Fruit fly (Drosophila melanogaster) whole organism, embryonic: ENCODE data around the gene janB.

Experiments
- Adf1 ChIP-seq: fragments of 200-800 bp; sonication (Bioruptor generic); IDR thresholded peaks from 2 replicates; pipeline ENCODE4 v1.3.6; 2022; ENCODE audit warnings: missing biosample characterization, missing genetic modification characterization
- Atf6 ChIP-seq: fragments of 200-800 bp; sonication (Bioruptor generic); IDR thresholded peaks from 2 replicates; pipeline ENCODE4 v1.3.6; 2022; ENCODE audit warnings: missing biosample characterization, missing genetic modification characterization
- CG10147 ChIP-seq: fragments of 200-800 bp; sonication (Bioruptor generic); optimal IDR thresholded peaks from 2 replicates; lab custom pipeline; 2019; ENCODE audit warnings: missing biosample characterization, mild to moderate bottlenecking, missing genetic modification characterization, moderate library complexity
- CG10366 ChIP-seq: fragments of 200-800 bp; sonication (Bioruptor generic); IDR thresholded peaks from 2 replicates; pipeline ENCODE4 v1.3.6; 2022; ENCODE audit warnings: missing biosample characterization, missing genetic modification characterization
- CG10979 ChIP-seq: fragments of 200-800 bp; sonication (Bioruptor generic); optimal IDR thresholded peaks from 2 replicates; lab custom pipeline; 2018; ENCODE audit warnings: missing biosample characterization, mild to moderate bottlenecking, missing genetic modification characterization, moderate library complexity
- CG11695 ChIP-seq: fragments of 200-800 bp; sonication (Bioruptor generic); IDR thresholded peaks from 3 replicates; pipeline ENCODE4 v1.3.6; 2022; ENCODE audit warnings: missing biosample characterization, missing genetic modification characterization
- CG12219 ChIP-seq: fragments of 200-800 bp; sonication (Bioruptor generic); optimal IDR thresholded peaks from 3 replicates; lab custom pipeline; 2018; ENCODE audit warnings: missing biosample characterization, mild to moderate bottlenecking, missing genetic modification characterization
- CG1233 ChIP-seq: fragments of 200-800 bp; sonication (Bioruptor generic); optimal IDR thresholded peaks from 4 replicates; lab custom pipeline; 2018; ENCODE audit warnings: missing biosample characterization, mild to moderate bottlenecking, missing genetic modification characterization
- CG14667 ChIP-seq: fragments of 200-800 bp; sonication (Bioruptor generic); IDR thresholded peaks from 2 replicates; pipeline ENCODE4 v1.3.6; 2022; ENCODE audit warnings: missing biosample characterization, missing genetic modification characterization
- CG14710 ChIP-seq: fragments of 200-800 bp; sonication (Bioruptor generic); optimal IDR thresholded peaks from 3 replicates; lab custom pipeline; 2019; ENCODE audit warnings: missing biosample characterization, mild to moderate bottlenecking, missing genetic modification characterization, moderate library complexity
- CG14860 ChIP-seq: fragments of 200-800 bp; sonication (Bioruptor generic); IDR thresholded peaks from 3 replicates; pipeline ENCODE4 v1.3.6; 2022; ENCODE audit warnings: missing biosample characterization, missing genetic modification characterization; ENCODE audit not compliant: partially characterized antibody
- CG15011 ChIP-seq: fragments of 200-800 bp; sonication (Bioruptor generic); optimal IDR thresholded peaks from 3 replicates; lab custom pipeline; 2018; ENCODE audit warnings: missing biosample characterization, mild to moderate bottlenecking, missing genetic modification characterization
- CG15479 ChIP-seq: fragments of 200-800 bp; sonication (Bioruptor generic); optimal IDR thresholded peaks from 3 replicates; lab custom pipeline; 2019; ENCODE audit warnings: missing biosample characterization, mild to moderate bottlenecking, missing genetic modification characterization, moderate library complexity
- CG34224 ChIP-seq: fragments of 200-800 bp; sonication (Bioruptor generic); IDR thresholded peaks from 3 replicates; pipeline ENCODE4 v1.3.6; 2022; ENCODE audit warnings: missing biosample characterization, missing genetic modification characterization; ENCODE audit not compliant: partially characterized antibody
- CG5180 ChIP-seq: fragments of 200-800 bp; sonication (Bioruptor generic); optimal IDR thresholded peaks from 3 replicates; lab custom pipeline; 2017; ENCODE audit warnings: missing biosample characterization, missing genetic modification characterization, mild to moderate bottlenecking, moderate library complexity, missing genetic modification reagents
- CG6683 ChIP-seq: fragments of 200-800 bp; sonication (Bioruptor generic); optimal IDR thresholded peaks from 2 replicates; lab custom pipeline; 2017; ENCODE audit warnings: missing biosample characterization, mild to moderate bottlenecking, missing genetic modification characterization, missing genetic modification reagents
- CG6854 ChIP-seq: fragments of 200-800 bp; sonication (Bioruptor generic); optimal IDR thresholded peaks from 3 replicates; lab custom pipeline; 2017; ENCODE audit warnings: missing biosample characterization, mild to moderate bottlenecking, missing genetic modification characterization
- CG9876 ChIP-seq: fragments of 200-800 bp; sonication (Bioruptor generic); optimal IDR thresholded peaks from 2 replicates; lab custom pipeline; 2016; ENCODE audit warnings: missing biosample characterization, missing genetic modification characterization
- CG9932 ChIP-seq: fragments of 200-800 bp; sonication (Bioruptor generic); IDR thresholded peaks from 2 replicates; pipeline ENCODE4 v1.3.6; 2022; ENCODE audit warnings: missing biosample characterization, missing genetic modification characterization
- CHES-1-like ChIP-seq: fragments of 200-800 bp; sonication (Bioruptor generic); optimal IDR thresholded peaks from 2 replicates; lab custom pipeline; 2016; ENCODE audit warnings: missing biosample characterization, missing genetic modification characterization
- CkIIα-i1 ChIP-seq: fragments of 200-800 bp; sonication (Bioruptor generic); IDR thresholded peaks from 2 replicates; pipeline ENCODE4 v1.3.6; 2022; ENCODE audit warnings: missing biosample characterization, missing genetic modification characterization
- Dp ChIP-seq: fragments of 200-800 bp; sonication (Bioruptor generic); optimal IDR thresholded peaks from 2 replicates; lab custom pipeline; 2018; ENCODE audit warnings: missing biosample characterization, mild to moderate bottlenecking, missing genetic modification characterization, moderate library complexity
- MTF-1 ChIP-seq: fragments of 200-800 bp; sonication (Bioruptor generic); optimal IDR thresholded peaks from 2 replicates; lab custom pipeline; 2018; ENCODE audit warnings: missing biosample characterization, mild to moderate bottlenecking, missing genetic modification characterization, borderline replicate concordance
- PHDP ChIP-seq: fragments of 200-800 bp; sonication (Bioruptor generic); optimal IDR thresholded peaks from 3 replicates; lab custom pipeline; 2018; ENCODE audit warnings: missing biosample characterization, mild to moderate bottlenecking, missing genetic modification characterization, moderate library complexity
- Sry-δ ChIP-seq: fragments of 200-800 bp; sonication (Bioruptor generic); optimal IDR thresholded peaks from 2 replicates; lab custom pipeline; 2016; ENCODE audit warnings: missing biosample characterization, missing genetic modification characterization
- ac ChIP-seq: fragments of 200-800 bp; sonication (Bioruptor generic); optimal IDR thresholded peaks from 3 replicates; lab custom pipeline; 2017; ENCODE audit warnings: missing biosample characterization, mild to moderate bottlenecking, missing genetic modification characterization
- al ChIP-seq: fragments of 200-800 bp; sonication (Bioruptor generic); IDR thresholded peaks from 2 replicates; pipeline ENCODE4 v1.3.6; 2022; ENCODE audit warnings: missing biosample characterization, missing genetic modification characterization
- ase ChIP-seq: fragments of 200-800 bp; sonication (Bioruptor generic); IDR thresholded peaks from 3 replicates; pipeline ENCODE4 v1.3.6; 2022; ENCODE audit warnings: missing biosample characterization, missing genetic modification characterization
- ash1 ChIP-seq: fragments of 200-800 bp; sonication (Bioruptor generic); optimal IDR thresholded peaks from 2 replicates; lab custom pipeline; 2018; ENCODE audit warnings: missing biosample characterization, mild to moderate bottlenecking, missing genetic modification characterization
- bbx ChIP-seq: fragments of 200-800 bp; sonication (Bioruptor generic); IDR thresholded peaks from 2 replicates; pipeline ENCODE4 v1.3.6; 2022; ENCODE audit warnings: missing biosample characterization, missing genetic modification characterization; ENCODE audit not compliant: partially characterized antibody
- cad ChIP-seq: fragments of >200 bp; optimal IDR thresholded peaks from 2 replicates; lab custom pipeline; 2017; ENCODE audit warnings: missing biosample characterization, missing genetic modification characterization
- caup ChIP-seq: fragments of 200-800 bp; sonication (Bioruptor generic); optimal IDR thresholded peaks from 3 replicates; lab custom pipeline; 2017; ENCODE audit warnings: missing biosample characterization, mild to moderate bottlenecking, missing genetic modification characterization, moderate library complexity; ENCODE audit not compliant: severe bottlenecking
- cwo ChIP-seq: fragments of 200-800 bp; sonication (Bioruptor generic); optimal IDR thresholded peaks from 3 replicates; lab custom pipeline; 2017; ENCODE audit warnings: missing biosample characterization, missing genetic modification characterization, mild to moderate bottlenecking, moderate library complexity, missing genetic modification reagents
- dan ChIP-seq: fragments of 200-800 bp; sonication (Bioruptor generic); IDR thresholded peaks from 2 replicates; pipeline ENCODE4 v1.3.6; 2022; ENCODE audit warnings: missing biosample characterization, missing genetic modification characterization
- dimm ChIP-seq: fragments of 200-800 bp; sonication (Bioruptor generic); IDR thresholded peaks from 2 replicates; pipeline ENCODE4 v1.3.6; 2022; ENCODE audit warnings: missing biosample characterization, missing genetic modification characterization
- disco-r ChIP-seq: fragments of 200-800 bp; sonication (Bioruptor generic); optimal IDR thresholded peaks from 2 replicates; lab custom pipeline; 2016; ENCODE audit warnings: missing biosample characterization, missing genetic modification characterization
- esg ChIP-seq: fragments of 200-800 bp; sonication (Bioruptor generic); conservative IDR thresholded peaks from 2 replicates; pipeline ENCODE4 v1.3.6; 2022; ENCODE audit warnings: missing biosample characterization, missing genetic modification characterization
- gem ChIP-seq: fragments of 200-800 bp; sonication (Bioruptor generic); optimal IDR thresholded peaks from 2 replicates; lab custom pipeline; 2019; ENCODE audit warnings: missing biosample characterization, mild to moderate bottlenecking, missing genetic modification characterization, moderate library complexity
- luna ChIP-seq: fragments of 200-800 bp; sonication (Bioruptor generic); optimal IDR thresholded peaks from 2 replicates; lab custom pipeline; 2016; ENCODE audit warnings: missing biosample characterization, missing genetic modification characterization
- odd ChIP-seq: fragments of 200-800 bp; sonication (Bioruptor generic); optimal IDR thresholded peaks from 2 replicates; lab custom pipeline; 2017; ENCODE audit warnings: missing biosample characterization, mild to moderate bottlenecking, missing genetic modification characterization
- pfk ChIP-seq: fragments of 200-800 bp; sonication (Bioruptor generic); optimal IDR thresholded peaks from 2 replicates; lab custom pipeline; 2018; ENCODE audit warnings: missing biosample characterization, mild to moderate bottlenecking, missing genetic modification characterization, moderate library complexity
- phol ChIP-seq: fragments of 200-800 bp; sonication (Bioruptor generic); optimal IDR thresholded peaks from 3 replicates; lab custom pipeline; 2018; ENCODE audit warnings: missing biosample characterization, mild to moderate bottlenecking, missing genetic modification characterization, moderate library complexity
- prd ChIP-seq, 3 experiments: fragments of >200 bp in 2 of 3; fragments of 200-800 bp in 1 of 3; sonication (Bioruptor generic) in 1 of 3; optimal IDR thresholded peaks in 2 of 3; IDR thresholded peaks in 1 of 3; 2 replicates in 2 of 3; 3 replicates in 1 of 3; pipeline versions ENCODE4 v1.3.6 to Lab custom; 2017 to 2022; ENCODE audit warnings: missing biosample characterization in 1 of 3, missing genetic modification characterization in 1 of 3
- ranshi ChIP-seq: fragments of 200-800 bp; sonication (Bioruptor generic); IDR thresholded peaks from 2 replicates; pipeline ENCODE4 v1.3.6; 2022; ENCODE audit warnings: missing biosample characterization, missing genetic modification characterization
- salm ChIP-seq: fragments of 200-800 bp; sonication (Bioruptor generic); optimal IDR thresholded peaks from 2 replicates; lab custom pipeline; 2018; ENCODE audit warnings: missing biosample characterization, mild to moderate bottlenecking, missing genetic modification characterization
- sens ChIP-seq: fragments of 200-800 bp; sonication (Bioruptor generic); peaks from one replicate; lab custom pipeline; 2016; ENCODE audit warnings: missing biosample characterization, missing genetic modification characterization
- shn ChIP-seq: fragments of 200-800 bp; sonication (Bioruptor generic); optimal IDR thresholded peaks from 3 replicates; lab custom pipeline; 2016; ENCODE audit warnings: missing biosample characterization, missing genetic modification characterization
- tap ChIP-seq: fragments of 200-800 bp; optimal IDR thresholded peaks from 3 replicates; lab custom pipeline; 2019; ENCODE audit warnings: missing biosample characterization, mild to moderate bottlenecking, missing genetic modification characterization, moderate library complexity
- trh ChIP-seq: fragments of 200-800 bp; sonication (Bioruptor generic); optimal IDR thresholded peaks from 2 replicates; lab custom pipeline; 2016; ENCODE audit warnings: missing biosample characterization, missing genetic modification characterization
- wek ChIP-seq: fragments of 200-800 bp; sonication (Bioruptor generic); optimal IDR thresholded peaks from 3 replicates; lab custom pipeline; 2018; ENCODE audit warnings: missing biosample characterization, mild to moderate bottlenecking, missing genetic modification characterization, moderate library complexity

janB gene

DNA sequence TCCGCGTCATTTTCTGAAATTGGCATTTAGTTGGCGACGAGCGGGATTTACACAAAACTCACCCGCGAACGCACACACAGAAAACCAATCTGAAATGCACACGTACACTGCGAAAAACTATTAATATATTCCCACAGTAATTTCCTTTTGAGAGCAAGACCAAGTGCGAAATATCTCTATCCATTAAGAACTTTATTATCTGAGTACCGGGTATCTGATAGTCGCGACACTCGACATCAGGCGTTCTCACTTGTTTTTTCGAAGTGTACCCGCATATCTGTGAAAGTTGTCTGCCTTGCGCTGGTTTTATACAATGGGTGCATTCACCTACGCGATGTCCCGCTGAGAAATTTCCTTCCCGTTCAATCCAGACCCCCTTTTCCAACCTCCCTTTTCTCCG is 37.6 kb upstream of the janB start (continued):
- TF ChIP-seq CG10147 (GFP tag; lab: Kevin White, UChicago), result no peak
- TF ChIP-seq CG34224 (GFP tag; lab: Robert Waterston, UW), result no peak
- TF ChIP-seq Atf6 (GFP tag; lab: Robert Waterston, UW), result 0 out of 2 replicates have a peak, but pooled peaks have one; percentile 11
- no peak for TF ChIP-seq cwo
- TF ChIP-seq CG12219 (GFP tag; lab: Kevin White, UChicago), result no peak
- peak; percentile 26; the same call in 1 of the 2 replicates for TF ChIP-seq CG10366 (GFP tag; lab: Robert Waterston, UW)
- TF ChIP-seq caup (GFP tag; lab: Kevin White, UChicago), result no peak
- no peak for TF ChIP-seq pfk (GFP tag; lab: Kevin White, UChicago)
- no peak for TF ChIP-seq wek (GFP tag; lab: Kevin White, UChicago)
- TF ChIP-seq disco-r (GFP tag; lab: Kevin White, UChicago), result no peak
- no peak for TF ChIP-seq Sry-δ (GFP tag; lab: Kevin White, UChicago)
- TF ChIP-seq ac, result no peak
- peak; percentile 5 for TF ChIP-seq CG14710 (tag; lab: Kevin White, UChicago)
- no peak for TF ChIP-seq MTF-1 (GFP tag; lab: Kevin White, UChicago)
- TF ChIP-seq CG15479 (GFP tag; lab: Kevin White, UChicago), result no peak
- TF ChIP-seq CG5180, result no peak
- TF ChIP-seq CG9932 (GFP tag; lab: Robert Waterston, UW), result no peak
- TF ChIP-seq al (GFP tag; lab: Robert Waterston, UW), result no peak
- TF ChIP-seq gem (tag; lab: Kevin White, UChicago), result peak; percentile 49
- no peak for TF ChIP-seq ash1 (GFP tag; lab: Kevin White, UChicago)
- TF ChIP-seq CG11695 (GFP tag; lab: Robert Waterston, UW), result no peak
- TF ChIP-seq odd, result no peak
- TF ChIP-seq bbx (GFP tag; lab: Robert Waterston, UW), result no peak
- TF ChIP-seq ase (GFP tag; lab: Robert Waterston, UW), result 0 out of 3 replicates have a peak, but pooled peaks have one; percentile 10
- TF ChIP-seq trh (GFP tag; lab: Kevin White, UChicago), result no peak
- no peak for TF ChIP-seq esg (GFP tag; lab: Robert Waterston, UW)
- no peak for TF ChIP-seq prd (optimal IDR thresholded peaks at IDR 0.05; lab: Kevin White, UChicago)
- TF ChIP-seq prd (GFP tag; IDR thresholded peaks at IDR 0.05; lab: Robert Waterston, UW), result peak; percentile 47; the same call in 1 of the 3 replicates
- no peak for TF ChIP-seq CG6683
- TF ChIP-seq Adf1 (GFP tag; lab: Robert Waterston, UW), result no peak
- no peak for TF ChIP-seq Dp (GFP tag; lab: Kevin White, UChicago)
- no peak for TF ChIP-seq CkIIα-i1 (GFP tag; lab: Robert Waterston, UW)
- TF ChIP-seq salm (tag; lab: Kevin White, UChicago), result no peak
- no peak for TF ChIP-seq cad (GFP tag; lab: Kevin White, UChicago)
- TF ChIP-seq dimm, result no peak
- TF ChIP-seq phol (tag; lab: Kevin White, UChicago), result peak; percentile 39
- no peak for TF ChIP-seq CG14667
- no peak for TF ChIP-seq CHES-1-like
- peak; percentile 67 for TF ChIP-seq sens (GFP tag; lab: Kevin White, UChicago)
- no peak for TF ChIP-seq CG6854 (GFP tag; lab: Kevin White, UChicago)
- no peak for TF ChIP-seq PHDP
- no peak for TF ChIP-seq dan (GFP tag; lab: Robert Waterston, UW)
- no peak for TF ChIP-seq shn (GFP tag; lab: Kevin White, UChicago)
- TF ChIP-seq CG15011 (GFP tag; lab: Kevin White, UChicago), result no peak
- no peak; the same call in 1 of the 2 replicates for TF ChIP-seq ranshi (GFP tag; lab: Robert Waterston, UW)
- peak; percentile 34 for TF ChIP-seq CG10979 (tag; lab: Kevin White, UChicago)
- TF ChIP-seq CG9876, result no peak
- no peak for TF ChIP-seq CG1233
- TF ChIP-seq tap, result no peak
- TF ChIP-seq CG14860 (GFP tag; lab: Robert Waterston, UW), result 0 out of 3 replicates have a peak, but pooled peaks have one; percentile 35
- TF ChIP-seq luna (GFP tag; lab: Kevin White, UChicago), result no peak
